Worm (Caenorhabditis elegans) whole organism, L4 larva: ENCODE results near the gene ncs-3.
A peak's percentile ranks its signal among the peaks of the same experiment; 100 is the strongest.

ENCODE experiments used
- F10B5.3 ChIP-seq: sonication (generic microtip); optimal IDR thresholded peaks from 2 replicates; lab custom pipeline; 2016; ENCODE audit warnings: mild to moderate bottlenecking, missing genetic modification characterization, missing compliant biosample characterization
- F44E2.7 ChIP-seq: fragments of 200-800 bp; sonication (Bioruptor generic); IDR thresholded peaks from 2 replicates; pipeline ENCODE4 v2.1.2; 2022; ENCODE audit warnings: missing genetic modification characterization, missing compliant biosample characterization
- T20F7.1 ChIP-seq: fragments of 200-800 bp; sonication (Bioruptor generic); optimal IDR thresholded peaks from 2 replicates; lab custom pipeline; 2018; ENCODE audit warnings: mild to moderate bottlenecking, missing genetic modification characterization, missing compliant biosample characterization
- aha-1 ChIP-seq: fragments of 150-350 bp; peaks from one replicate; lab custom pipeline; 2014; ENCODE audit warnings: missing biosample characterization, missing genetic modification characterization
- daf-16 ChIP-seq, 3 experiments: sonication (generic microtip); optimal IDR thresholded peaks; 2 replicates each; lab custom pipeline; 2016 to 2017; ENCODE audit warnings: missing genetic modification characterization in 3 of 3, missing genetic modification reagents in 3 of 3, mild to moderate bottlenecking in 2 of 3, missing compliant biosample characterization in 2 of 3, missing biosample characterization in 1 of 3, moderate library complexity in 1 of 3
- daf-19 ChIP-seq: fragments of 200-800 bp; sonication (Bioruptor generic); conservative IDR thresholded peaks from 2 replicates; pipeline ENCODE4 v1.3.6; 2022; ENCODE audit warnings: missing genetic modification characterization, missing compliant biosample characterization
- dmd-6 ChIP-seq: fragments of 200-800 bp; sonication (Bioruptor generic); IDR thresholded peaks from 2 replicates; pipeline ENCODE4 v1.3.6; 2022; ENCODE audit warnings: missing genetic modification reagents, missing genetic modification characterization, missing compliant biosample characterization
- dpl-1 ChIP-seq: fragments of 150-350 bp; optimal IDR thresholded peaks from 2 replicates; lab custom pipeline; 2014; ENCODE audit warnings: missing biosample characterization, missing genetic modification reagents, missing genetic modification characterization
- egl-43 ChIP-seq: fragments of 200-800 bp; sonication (Bioruptor generic); IDR thresholded peaks from 2 replicates; pipeline ENCODE4 v1.3.6; 2022; ENCODE audit warnings: missing genetic modification reagents, missing genetic modification characterization, missing compliant biosample characterization
- fkh-10 ChIP-seq: fragments of 150-350 bp; optimal IDR thresholded peaks from 2 replicates; lab custom pipeline; 2014; ENCODE audit warnings: missing biosample characterization, missing genetic modification reagents, missing genetic modification characterization
- hlh-11 ChIP-seq: fragments of 200-800 bp; sonication (Bioruptor generic); optimal IDR thresholded peaks from 2 replicates; lab custom pipeline; 2018; ENCODE audit warnings: mild to moderate bottlenecking, missing genetic modification characterization, missing compliant biosample characterization
- jun-1 ChIP-seq: fragments of 150-350 bp; optimal IDR thresholded peaks from 2 replicates; lab custom pipeline; 2014; ENCODE audit warnings: missing biosample characterization, missing genetic modification reagents, missing genetic modification characterization
- lin-15B ChIP-seq: fragments of 150-350 bp; sonication (generic microtip); optimal IDR thresholded peaks from 3 replicates; lab custom pipeline; 2014; ENCODE audit warnings: missing biosample characterization, missing genetic modification characterization
- lin-38 ChIP-seq: fragments of 200-800 bp; sonication (Bioruptor generic); IDR thresholded peaks from 2 replicates; pipeline ENCODE4 v1.3.6; 2022; ENCODE audit warnings: missing genetic modification reagents, missing genetic modification characterization, missing compliant biosample characterization
- lin-39 ChIP-seq: fragments of 150-350 bp; optimal IDR thresholded peaks from 2 replicates; lab custom pipeline; 2014; ENCODE audit warnings: missing biosample characterization, missing genetic modification reagents, missing genetic modification characterization
- lsy-2 ChIP-seq, 2 experiments: fragments of 150-350 bp in 1 of 2; sonication (generic microtip) in 1 of 2; optimal IDR thresholded peaks; 2 replicates each; lab custom pipeline; 2014 to 2017; ENCODE audit warnings: missing biosample characterization in 2 of 2, missing genetic modification characterization in 2 of 2
- mep-1 ChIP-seq: fragments of 150-350 bp; sonication (generic microtip); optimal IDR thresholded peaks from 3 replicates; lab custom pipeline; 2014; ENCODE audit warnings: missing biosample characterization, missing genetic modification characterization
- mes-2 ChIP-seq: sonication (generic microtip); optimal IDR thresholded peaks from 2 replicates; lab custom pipeline; 2016; ENCODE audit warnings: missing genotype, mild to moderate bottlenecking, missing genetic modification characterization, missing compliant biosample characterization; ENCODE audit not compliant: poor library complexity, severe bottlenecking
- mxl-3 ChIP-seq: fragments of 200-800 bp; sonication (Bioruptor generic); optimal IDR thresholded peaks from 2 replicates; lab custom pipeline; 2018; ENCODE audit warnings: mild to moderate bottlenecking, missing genetic modification characterization, missing compliant biosample characterization
- nhr-102 ChIP-seq: sonication (generic microtip); optimal IDR thresholded peaks from 2 replicates; lab custom pipeline; 2016; ENCODE audit warnings: mild to moderate bottlenecking, missing genetic modification characterization, moderate library complexity, missing compliant biosample characterization
- nhr-11 ChIP-seq: fragments of 150-350 bp; optimal IDR thresholded peaks from 2 replicates; lab custom pipeline; 2014; ENCODE audit warnings: missing biosample characterization, missing genetic modification characterization
- pqm-1 ChIP-seq: sonication (generic microtip); optimal IDR thresholded peaks from 2 replicates; lab custom pipeline; 2017; ENCODE audit warnings: missing biosample characterization, missing genetic modification characterization
- sdz-12 ChIP-seq: fragments of 200-800 bp; sonication (Bioruptor generic); optimal IDR thresholded peaks from 2 replicates; lab custom pipeline; 2018; ENCODE audit warnings: mild to moderate bottlenecking, missing genetic modification characterization, missing compliant biosample characterization
- set-16 ChIP-seq: fragments of 200-800 bp; sonication (Bioruptor generic); IDR thresholded peaks from 2 replicates; pipeline ENCODE4 v1.3.6; 2022; ENCODE audit warnings: missing genetic modification reagents, missing genetic modification characterization, missing compliant biosample characterization
- spr-1 ChIP-seq: sonication (generic microtip); optimal IDR thresholded peaks from 2 replicates; lab custom pipeline; 2016; ENCODE audit warnings: mild to moderate bottlenecking, missing genetic modification characterization, missing compliant biosample characterization
- tra-1 ChIP-seq: fragments of 200-800 bp; sonication (Bioruptor generic); IDR thresholded peaks from 2 replicates; pipeline ENCODE4 v1.3.6; 2022; ENCODE audit warnings: missing genetic modification reagents, missing genetic modification characterization, missing compliant biosample characterization
- unc-130 ChIP-seq: sonication (generic microtip); optimal IDR thresholded peaks from 2 replicates; lab custom pipeline; 2016; ENCODE audit warnings: missing genetic modification reagents, missing genetic modification characterization, missing compliant biosample characterization
- unc-39 ChIP-seq: sonication (generic microtip); optimal IDR thresholded peaks from 2 replicates; lab custom pipeline; 2017; ENCODE audit warnings: missing biosample characterization, missing genetic modification characterization
- unc-62 ChIP-seq, 3 experiments: fragments of 150-350 bp in 1 of 3; sonication (generic microtip); optimal IDR thresholded peaks in 2 of 3; peaks in 1 of 3; 1 replicate in 1 of 3; 2 replicates in 2 of 3; lab custom pipeline; 2014 to 2017; ENCODE audit warnings: missing biosample characterization in 3 of 3, missing genetic modification characterization in 3 of 3, missing genetic modification reagents in 3 of 3, missing genotype in 1 of 3

Gene ncs-3

ce11 chrX:1072152-1072551, 18.3 kb downstream of the ncs-3 start, which contains the start of gene lim-6:
lim-6 (plus strand) TSS chrX:1072452.
- TF ChIP-seq F10B5.3 (no peak), tra-1 (no peak)

DNA sequence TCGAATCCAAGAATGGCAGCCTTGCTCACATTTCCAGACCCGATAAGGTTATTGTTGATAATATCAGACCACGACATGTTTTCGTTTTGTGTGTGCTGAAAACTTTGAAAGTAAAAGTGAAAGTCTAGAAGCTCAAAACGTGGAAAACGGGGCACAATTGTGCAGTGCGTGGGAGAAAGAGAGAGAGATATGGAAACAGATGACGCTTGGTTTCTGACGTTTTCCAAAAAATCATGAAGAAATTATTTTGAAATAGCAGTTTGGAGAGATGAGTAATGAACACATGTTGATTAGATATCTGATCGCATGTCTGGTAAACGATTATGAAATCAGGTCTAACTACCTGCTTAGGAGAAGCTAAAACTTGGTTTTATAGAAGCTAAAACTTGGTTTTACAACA, 26.7 kb downstream of the ncs-3 start, which contains the start of gene pfn-3:
pfn-3 (minus strand) TSS at position 101 of the 400 bp plus-strand sequence.
- TF ChIP-seq nhr-102 (tag; lab: Kevin White, UChicago) (no peak), T20F7.1 (GFP tag; lab: Kevin White, UChicago) (no peak)

DNA sequence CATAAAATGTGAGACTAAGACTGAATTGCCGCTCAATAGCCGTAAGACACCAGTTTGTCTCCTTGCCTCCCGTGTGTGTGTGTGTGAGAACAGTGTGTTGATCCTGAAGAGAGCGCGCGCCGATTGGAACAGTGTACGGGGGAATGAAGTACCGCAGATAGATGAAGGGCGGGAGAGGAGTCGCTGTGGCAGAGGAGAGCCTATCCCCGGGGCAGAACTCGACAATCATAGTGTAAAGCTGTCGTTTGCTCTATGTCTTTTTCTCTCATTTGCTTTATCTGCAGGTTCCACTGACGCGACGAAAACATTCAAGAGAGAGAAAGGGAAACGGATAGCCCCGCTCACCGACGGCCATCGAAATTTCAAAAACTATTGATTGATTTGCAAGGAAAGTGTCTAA, 28.0 kb downstream of the ncs-3 start:
- 0 out of 2 replicates have a peak, but pooled peaks have one; percentile 34 for TF ChIP-seq F44E2.7 (GFP tag; lab: Robert Waterston, UW)
- TF ChIP-seq lin-38 (GFP tag; lab: Robert Waterston, UW), result no peak
- TF ChIP-seq daf-16 (GFP tag; optimal IDR thresholded peaks at IDR 0.05; lab: Kevin White, UChicago), result peak in 1 of 2 experiments; percentile 23
- no peak for TF ChIP-seq daf-16 (tag; optimal IDR thresholded peaks at IDR 0.05; lab: Kevin White, UChicago)
- TF ChIP-seq mes-2, result peak; percentile 8
- peak; percentile 24 for TF ChIP-seq hlh-11 (tag; lab: Kevin White, UChicago)
- no peak for TF ChIP-seq jun-1 (tag; lab: Kevin White, UChicago)
- TF ChIP-seq unc-39 (tag; lab: Kevin White, UChicago), result no peak
- TF ChIP-seq set-16, result peak; percentile 22; the same call in 1 of the 2 replicates
- TF ChIP-seq mxl-3 (GFP tag; lab: Kevin White, UChicago), result peak; percentile 19

ce11 chrX:1085000-1085399, 31.1 kb downstream of the ncs-3 start:
- TF ChIP-seq dpl-1 (no peak), sdz-12 (GFP tag; lab: Kevin White, UChicago) (no peak), unc-130 (GFP tag; lab: Kevin White, UChicago) (no peak), hlh-11 (tag; lab: Kevin White, UChicago) (no peak), F44E2.7 (GFP tag; lab: Robert Waterston, UW) (no peak), aha-1 (tag; lab: Kevin White, UChicago) (peak; percentile 6), lin-15B (tag; lab: Kevin White, UChicago) (no peak), egl-43 (no peak), pqm-1 (tag; lab: Kevin White, UChicago) (no peak), unc-62 (GFP tag; optimal IDR thresholded peaks at IDR 0.05 in 1 of 2; lab: Kevin White, UChicago) (peak in 1 of 2 experiments; percentile 96), unc-62 (tag; optimal IDR thresholded peaks at IDR 0.05; lab: Kevin White, UChicago) (no peak), daf-19 (GFP tag; lab: Robert Waterston, UW) (no peak)
- TF ChIP-seq, all 104 proteins: peak for 2

DNA sequence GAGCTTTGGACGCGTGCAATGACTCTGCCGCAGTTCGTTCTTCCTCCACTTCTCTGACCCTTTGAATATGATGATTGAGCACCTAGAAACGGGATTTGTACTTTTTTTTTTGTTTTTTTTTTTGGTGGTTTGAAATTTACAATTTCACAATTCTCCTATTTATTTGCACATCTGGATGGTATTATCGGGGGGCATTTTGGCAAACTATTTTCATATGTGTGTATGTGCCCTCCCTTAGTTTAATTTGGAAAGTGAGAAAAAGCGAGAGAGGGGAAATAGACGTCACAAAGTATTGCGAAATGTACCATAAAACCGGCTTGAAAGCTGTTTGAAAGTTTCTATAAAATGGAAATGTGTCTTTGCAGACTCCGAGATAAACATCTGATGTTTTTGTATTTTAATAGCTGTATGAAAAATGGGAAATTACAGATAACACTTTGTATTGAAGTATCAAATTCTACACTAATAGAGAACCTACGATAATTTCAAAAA, 32.6 kb downstream of the ncs-3 start:
- TF ChIP-seq unc-62 (GFP tag; optimal IDR thresholded peaks at IDR 0.05 in 1 of 2; lab: Kevin White, UChicago) (peak in 1 of 2 experiments; percentile 10), unc-62 (tag; optimal IDR thresholded peaks at IDR 0.05; lab: Kevin White, UChicago) (no peak), mep-1 (tag; lab: Kevin White, UChicago) (peak; percentile 13), lin-39 (tag; lab: Kevin White, UChicago) (no peak), lsy-2 (tag; optimal IDR thresholded peaks at IDR 0.05; lab: Kevin White, UChicago) (peak in 1 of 2 experiments; percentile 21)

- peak in 1 of 2 experiments; percentile 34 for TF ChIP-seq unc-62 (GFP tag; optimal IDR thresholded peaks at IDR 0.05 in 1 of 2; lab: Kevin White, UChicago)
- TF ChIP-seq unc-62 (tag; optimal IDR thresholded peaks at IDR 0.05; lab: Kevin White, UChicago), result no peak
- no peak for TF ChIP-seq spr-1 (tag; lab: Kevin White, UChicago)
- TF ChIP-seq nhr-11, result no peak
- TF ChIP-seq dmd-6 (GFP tag; lab: Robert Waterston, UW), result no peak
- TF ChIP-seq nhr-102 (tag; lab: Kevin White, UChicago), result no peak
- TF ChIP-seq fkh-10 (GFP tag; lab: Kevin White, UChicago), result no peak
Observed at ce11 chrX:1088048-1088447, 34.2 kb downstream of the ncs-3 start, which contains the start of gene rei-2. rei-2 (minus strand) TSS chrX:1088148.
